Worm (Caenorhabditis elegans) whole organism, L4 larva: ENCODE results near the gene srh-167.

Experiments
- T26A8.4 ChIP-seq: fragments of 200-800 bp; sonication (Bioruptor generic); IDR thresholded peaks from 2 replicates; pipeline ENCODE4 v1.3.6; 2022; ENCODE audit warnings: missing genetic modification characterization, missing compliant biosample characterization
- Y5F2A.4 ChIP-seq: fragments of 200-800 bp; sonication (Bioruptor generic); optimal IDR thresholded peaks from 2 replicates; lab custom pipeline; 2018; ENCODE audit warnings: mild to moderate bottlenecking, missing genetic modification characterization, missing compliant biosample characterization
- ces-1 ChIP-seq: fragments of 150-350 bp; sonication (generic microtip); optimal IDR thresholded peaks from 4 replicates; lab custom pipeline; 2014; ENCODE audit warnings: missing biosample characterization, missing genetic modification reagents, missing genetic modification characterization
- madf-9 ChIP-seq: fragments of 200-800 bp; sonication (Bioruptor generic); conservative IDR thresholded peaks from 2 replicates; pipeline ENCODE4 v1.3.6; 2022; ENCODE audit warnings: missing genetic modification reagents, missing genetic modification characterization, missing compliant biosample characterization
- nhr-237 ChIP-seq: sonication (generic microtip); optimal IDR thresholded peaks from 2 replicates; lab custom pipeline; 2017; ENCODE audit warnings: missing biosample characterization, missing genetic modification characterization

- TF ChIP-seq madf-9 (GFP tag; lab: Robert Waterston, UW) (no peak), ces-1 (GFP tag; lab: Kevin White, UChicago) (no peak), T26A8.4 (GFP tag; lab: Robert Waterston, UW) (no peak), nhr-237 (tag; lab: Kevin White, UChicago) (no peak), Y5F2A.4 (GFP tag; lab: Kevin White, UChicago) (no peak)
Measured at ce11 chrV:16354675-16355074, 21.2 kb downstream of the srh-167 start.
